Worm (Caenorhabditis elegans): Measurements from ENCODE around the gene lin-2.

ce11 chrX:12406592-12406991 lies 7.2 kb downstream of the lin-2 start:
- TF ChIP-seq tbx-2 (tag; optimal IDR thresholded peaks at IDR 0.05) = no peak
- no peak for TF ChIP-seq ceh-14 (tag; optimal IDR thresholded peaks at IDR 0.05)
- TF ChIP-seq ceh-48 (tag; optimal IDR thresholded peaks at IDR 0.05) = no peak
- no peak for TF ChIP-seq nhr-11 (tag; optimal IDR thresholded peaks at IDR 0.05)
- no peak for TF ChIP-seq pax-1 (tag; optimal IDR thresholded peaks at IDR 0.05)
- no peak for TF ChIP-seq dve-1 (tag; optimal IDR thresholded peaks at IDR 0.05)
- TF ChIP-seq fkh-10 (GFP tag; optimal IDR thresholded peaks at IDR 0.05) = no peak
- TF ChIP-seq pros-1 (tag; optimal IDR thresholded peaks at IDR 0.05) = no peak
- TF ChIP-seq C08G9.2 (tag; optimal IDR thresholded peaks at IDR 0.05) = no peak
- no peak for TF ChIP-seq sox-2 (GFP tag; IDR thresholded peaks at IDR 0.05)
- no peak for TF ChIP-seq pqm-1 (tag; optimal IDR thresholded peaks at IDR 0.05)
- TF ChIP-seq syd-9 (tag; optimal IDR thresholded peaks at IDR 0.05) = no peak
- TF ChIP-seq ceh-9 (tag; optimal IDR thresholded peaks at IDR 0.05) = no peak
